Worm (Caenorhabditis elegans): ENCODE data around the gene glr-1.

DNA sequence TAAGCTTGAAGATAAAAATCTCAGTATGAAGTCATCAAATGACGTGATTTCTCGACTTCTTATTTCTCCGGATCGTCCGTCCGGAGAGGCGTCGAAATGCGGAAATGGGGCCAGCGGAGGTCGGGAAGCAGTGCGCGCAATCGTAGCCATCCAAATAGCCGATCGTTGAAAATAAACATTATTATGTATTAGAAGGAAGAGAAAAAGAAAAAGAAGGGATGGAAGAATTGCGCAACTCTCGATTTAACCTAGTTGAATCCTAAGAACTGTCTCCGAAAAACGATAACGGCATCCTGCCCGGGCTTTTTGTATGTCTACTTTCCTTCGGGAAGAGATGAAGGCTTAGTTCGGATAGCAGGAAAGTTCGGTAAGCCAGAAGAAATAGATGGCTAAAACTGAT lies 13.7 kb upstream of the glr-1 start:
- TF ChIP-seq tbx-2 (tag; optimal IDR thresholded peaks at IDR 0.05) (no peak), fkh-10 (GFP tag; optimal IDR thresholded peaks at IDR 0.05) (no peak), pqm-1 (tag; optimal IDR thresholded peaks at IDR 0.05) (no peak), K09A11.1 (tag; optimal IDR thresholded peaks at IDR 0.05; ENCODE audit: insufficient read depth) (no peak), sox-2 (GFP tag; IDR thresholded peaks at IDR 0.05) (no peak)
